Worm (Caenorhabditis elegans) whole organism, early embryonic: ENCODE measurements around the gene jtr-1.

Experiments used
- B0310.2 ChIP-seq: sonication (generic microtip); optimal IDR thresholded peaks from 2 replicates; lab custom pipeline; 2016; ENCODE audit warnings: mild to moderate bottlenecking, missing genetic modification characterization, missing compliant biosample characterization
- F13C5.2 ChIP-seq: sonication (generic microtip); optimal IDR thresholded peaks from 2 replicates; lab custom pipeline; 2017; ENCODE audit warnings: mild to moderate bottlenecking, missing genetic modification characterization, inconsistent platforms, missing compliant biosample characterization
- aly-1 ChIP-seq: sonication (generic microtip); optimal IDR thresholded peaks from 2 replicates; lab custom pipeline; 2016; ENCODE audit warnings: missing genetic modification characterization, missing compliant biosample characterization
- ama-1 ChIP-seq: fragments of 150-350 bp; optimal IDR thresholded peaks from 2 replicates; lab custom pipeline; 2014
- ceh-13 ChIP-seq: fragments of 200-800 bp; sonication (Bioruptor generic); optimal IDR thresholded peaks from 2 replicates; lab custom pipeline; 2018; ENCODE audit warnings: mild to moderate bottlenecking, missing genetic modification characterization, missing compliant biosample characterization
- ets-7 ChIP-seq: sonication (generic microtip); optimal IDR thresholded peaks from 2 replicates; lab custom pipeline; 2016; ENCODE audit warnings: missing genotype, missing genetic modification characterization, missing compliant biosample characterization
- flt-1 ChIP-seq: fragments of 200-800 bp; sonication (Bioruptor generic); IDR thresholded peaks from 2 replicates; pipeline ENCODE4 v1.3.6; 2022; ENCODE audit warnings: missing genetic modification characterization, missing compliant biosample characterization
- hmbx-1 ChIP-seq: sonication (generic microtip); optimal IDR thresholded peaks from 2 replicates; lab custom pipeline; 2016; ENCODE audit warnings: mild to moderate bottlenecking, missing genetic modification characterization, missing compliant biosample characterization
- pes-1 ChIP-seq: fragments of 200-800 bp; sonication (Bioruptor generic); IDR thresholded peaks from 2 replicates; pipeline ENCODE4 v1.3.6; 2022; ENCODE audit warnings: missing genetic modification reagents, missing genetic modification characterization, missing compliant biosample characterization
- tbx-37 ChIP-seq: fragments of 200-800 bp; sonication (Bioruptor generic); conservative IDR thresholded peaks from 2 replicates; pipeline ENCODE4 v1.3.6; 2022; ENCODE audit warnings: missing genetic modification reagents, missing genetic modification characterization, missing compliant biosample characterization
- tra-4 ChIP-seq: sonication (generic microtip); optimal IDR thresholded peaks from 2 replicates; lab custom pipeline; 2017; ENCODE audit warnings: missing genetic modification characterization, missing compliant biosample characterization

- TF ChIP-seq pes-1 (GFP tag; lab: Robert Waterston, UW), result no peak
- no peak for TF ChIP-seq ama-1 (lab: Kevin White, UChicago)
- TF ChIP-seq ets-7, result no peak
- no peak for TF ChIP-seq tbx-37 (GFP tag; lab: Robert Waterston, UW)
- no peak for TF ChIP-seq flt-1 (GFP tag; lab: Robert Waterston, UW)
- no peak for TF ChIP-seq tra-4 (tag; lab: Kevin White, UChicago)
- TF ChIP-seq aly-1 (tag; lab: Kevin White, UChicago), result no peak
- no peak for TF ChIP-seq F13C5.2 (tag; lab: Kevin White, UChicago)
- no peak for TF ChIP-seq ceh-13 (GFP tag; lab: Kevin White, UChicago)
- no peak for TF ChIP-seq hmbx-1 (tag; lab: Kevin White, UChicago)
- TF ChIP-seq B0310.2 (tag; lab: Kevin White, UChicago), result no peak
Observed at ce11 chrIV:1443514-1443913, 22.8 kb downstream of the jtr-1 start.
